Worm (Caenorhabditis elegans) whole organism, mixed stage, embryonic: ENCODE results near the gene R01H2.1.

Experiments
- ceh-43 ChIP-seq: fragments of 200-800 bp; sonication (Bioruptor generic); optimal IDR thresholded peaks from 2 replicates; lab custom pipeline; 2018; ENCODE audit warnings: mild to moderate bottlenecking, missing genetic modification characterization, moderate library complexity, missing compliant biosample characterization
- elt-3 ChIP-seq: fragments of 150-350 bp; optimal IDR thresholded peaks from 2 replicates; lab custom pipeline; 2014; ENCODE audit warnings: missing biosample characterization, missing genetic modification characterization
- mab-5 ChIP-seq: fragments of 150-350 bp; optimal IDR thresholded peaks from 2 replicates; lab custom pipeline; 2014; ENCODE audit warnings: missing biosample characterization, missing genetic modification characterization
- nhr-28 ChIP-seq: fragments of 150-350 bp; optimal IDR thresholded peaks from 2 replicates; lab custom pipeline; 2014; ENCODE audit warnings: missing biosample characterization, missing genetic modification characterization
- unc-39 ChIP-seq: fragments of 150-350 bp; optimal IDR thresholded peaks from 2 replicates; lab custom pipeline; 2014; ENCODE audit warnings: missing biosample characterization, missing genetic modification characterization
- unc-62 ChIP-seq: fragments of 150-350 bp; optimal IDR thresholded peaks from 2 replicates; lab custom pipeline; 2014; ENCODE audit warnings: missing biosample characterization, missing genetic modification reagents, missing genetic modification characterization
- ztf-11 ChIP-seq: fragments of 150-350 bp; optimal IDR thresholded peaks from 2 replicates; lab custom pipeline; 2014; ENCODE audit warnings: missing biosample characterization, missing genetic modification characterization

DNA sequence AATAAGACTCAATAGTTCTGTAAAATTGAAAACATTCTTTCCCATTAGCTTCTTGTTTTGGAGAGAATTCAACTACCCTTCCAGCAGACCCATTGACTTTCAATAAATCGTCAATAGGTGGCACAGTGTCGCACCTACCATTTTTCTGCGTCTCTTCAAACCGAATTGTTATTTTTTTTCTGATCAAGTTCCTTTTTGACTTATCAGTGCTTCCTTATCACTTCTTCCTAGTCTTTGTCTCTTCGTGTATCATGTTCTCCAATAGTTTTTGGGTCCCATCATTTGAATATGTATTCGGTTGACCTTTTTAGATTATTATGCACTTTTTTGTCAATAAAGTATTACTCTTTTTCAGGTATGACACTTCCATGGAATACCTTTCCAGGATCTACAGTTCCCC lies 45.3 kb downstream of the R01H2.1 start, which contains the start of gene odd-1:
- TF ChIP-seq ztf-11: no peak
- TF ChIP-seq unc-62: no peak
- no peak for TF ChIP-seq ceh-43 (GFP tag; lab: Kevin White, UChicago)
- no peak for TF ChIP-seq mab-5 (tag; lab: Kevin White, UChicago)
- TF ChIP-seq nhr-28: no peak
- TF ChIP-seq unc-39: no peak
- no peak for TF ChIP-seq elt-3 (tag; lab: Kevin White, UChicago)
